Worm (Caenorhabditis elegans) whole organism, L3 larva: ENCODE measurements around the gene Y38H6C.8.

ENCODE experiments used
- fkh-10 ChIP-seq: sonication (generic microtip); optimal IDR thresholded peaks from 2 replicates; lab custom pipeline; 2017; ENCODE audit warnings: missing biosample characterization, missing genetic modification reagents, missing genetic modification characterization
- fos-1 ChIP-seq: fragments of 150-350 bp; optimal IDR thresholded peaks from 2 replicates; lab custom pipeline; 2014; ENCODE audit warnings: missing biosample characterization, missing genetic modification characterization
- nfya-1 ChIP-seq: sonication (generic microtip); optimal IDR thresholded peaks from 2 replicates; lab custom pipeline; 2017; ENCODE audit warnings: missing genetic modification characterization, mild to moderate bottlenecking, missing compliant biosample characterization, antibody characterized with exemption, moderate library complexity; ENCODE audit not compliant: insufficient read depth
- nhr-11 ChIP-seq: fragments of 150-350 bp; optimal IDR thresholded peaks from 2 replicates; lab custom pipeline; 2014; ENCODE audit warnings: missing biosample characterization, missing genetic modification characterization
- unc-62 ChIP-seq: fragments of 150-350 bp; sonication (generic microtip); optimal IDR thresholded peaks from 4 replicates; lab custom pipeline; 2014; ENCODE audit warnings: missing biosample characterization, missing genetic modification reagents, missing genetic modification characterization

- TF ChIP-seq nfya-1 (tag; lab: Kevin White, UChicago) (no peak), fkh-10 (GFP tag; lab: Kevin White, UChicago) (no peak), unc-62 (GFP tag; lab: Kevin White, UChicago) (no peak), fos-1 (tag; lab: Kevin White, UChicago) (no peak), nhr-11 (tag; lab: Kevin White, UChicago) (no peak)
These were observed 49.0 kb upstream of the Y38H6C.8 start for ce11 chrV:20464778-20465177.
